Fruit fly (Drosophila melanogaster): Measurements from ENCODE around the gene bc10.

The bc10 gene

dm6 chr3L:5548524-5549084 is 16.4 kb upstream of the bc10 start (continued):
- peak; percentile 34 for TF ChIP-seq CG12769 (tag; optimal IDR thresholded peaks at IDR 0.05)
- no peak for TF ChIP-seq ham (GFP tag; IDR thresholded peaks at IDR 0.05)
- no peak for TF ChIP-seq Eip74EF (GFP tag; optimal IDR thresholded peaks at IDR 0.05)
- peak; percentile 93 for TF ChIP-seq Blimp-1 (GFP tag; optimal IDR thresholded peaks at IDR 0.05)
- no peak for TF ChIP-seq her (GFP tag; optimal IDR thresholded peaks at IDR 0.05)
- no peak for TF ChIP-seq sqz (GFP tag; optimal IDR thresholded peaks at IDR 0.05)
- no peak for TF ChIP-seq CG6854 (GFP tag; optimal IDR thresholded peaks at IDR 0.05)
- 0 out of 4 replicates have a peak, but pooled peaks have one; percentile 22 for TF ChIP-seq chinmo (GFP tag; IDR thresholded peaks at IDR 0.05; ENCODE audit: partially characterized antibody)
- no peak for TF ChIP-seq Rfx (GFP tag; IDR thresholded peaks at IDR 0.05)
- TF ChIP-seq Lim3 (GFP tag; IDR thresholded peaks at IDR 0.05), result no peak
- no peak for TF ChIP-seq BEAF-32 (GFP tag; optimal IDR thresholded peaks at IDR 0.05)
- peak; percentile 50 for TF ChIP-seq abd-A (tag; optimal IDR thresholded peaks at IDR 0.05)
- TF ChIP-seq CG14860 (GFP tag; IDR thresholded peaks at IDR 0.05; ENCODE audit: partially characterized antibody), result no peak
- no peak for TF ChIP-seq CG5953 (GFP tag; IDR thresholded peaks at IDR 0.05)
- no peak for TF ChIP-seq Awh (GFP tag; IDR thresholded peaks at IDR 0.05)
- peak; percentile 31 for TF ChIP-seq CG15269 (tag; optimal IDR thresholded peaks at IDR 0.05)
- TF ChIP-seq CG2678 (tag; optimal IDR thresholded peaks at IDR 0.05), result no peak
- TF ChIP-seq eve (GFP tag; optimal IDR thresholded peaks at IDR 0.05), result no peak
- no peak for TF ChIP-seq Hr78 (GFP tag; optimal IDR thresholded peaks at IDR 0.05)
- no peak for TF ChIP-seq insv (GFP tag; optimal IDR thresholded peaks at IDR 0.05)
- TF ChIP-seq CG9932 (GFP tag; IDR thresholded peaks at IDR 0.05), result no peak
- TF ChIP-seq Spps (tag; optimal IDR thresholded peaks at IDR 0.05), result no peak
- no peak for TF ChIP-seq PHDP (tag; optimal IDR thresholded peaks at IDR 0.05)
- TF ChIP-seq CG3065 (GFP tag; optimal IDR thresholded peaks at IDR 0.05), result no peak
- TF ChIP-seq Ets65A (GFP tag), result peak; percentile 47
- TF ChIP-seq Pdp1 (GFP tag; optimal IDR thresholded peaks at IDR 0.05), result peak in 1 of 2 experiments; percentile 67
- peak; percentile 68 for TF ChIP-seq grn (GFP tag; optimal IDR thresholded peaks at IDR 0.05)
- TF ChIP-seq CG32767 (GFP tag; IDR thresholded peaks at IDR 0.05), result no peak

- TF ChIP-seq Bdp1 (GFP tag; optimal IDR thresholded peaks at IDR 0.05) (no peak), CG15011 (GFP tag; optimal IDR thresholded peaks at IDR 0.05) (no peak), chinmo (GFP tag; IDR thresholded peaks at IDR 0.05; ENCODE audit: partially characterized antibody) (peak; percentile 82; the same call in 3 of the 4 replicates), Lhr (GFP tag; optimal IDR thresholded peaks at IDR 0.05) (no peak), CG12769 (tag; optimal IDR thresholded peaks at IDR 0.05) (peak; percentile 14), insv (GFP tag; optimal IDR thresholded peaks at IDR 0.05) (no peak), seq (GFP tag; IDR thresholded peaks at IDR 0.05) (no peak), jing (GFP tag; optimal IDR thresholded peaks at IDR 0.05) (no peak), ewg (GFP tag; optimal IDR thresholded peaks at IDR 0.05) (no peak), ems (GFP tag; optimal IDR thresholded peaks at IDR 0.05) (no peak), Adf1 (GFP tag; IDR thresholded peaks at IDR 0.05) (no peak), CG7372 (GFP tag; IDR thresholded peaks at IDR 0.05) (0 out of 2 replicates have a peak, but pooled peaks have one; percentile 18), Med (GFP tag) (peak; percentile 44), vvl (GFP tag; IDR thresholded peaks at IDR 0.05) (0 out of 2 replicates have a peak, but pooled peaks have one; percentile 31), Nf-YA (GFP tag; IDR thresholded peaks at IDR 0.05) (no peak), nom (GFP tag; optimal IDR thresholded peaks at IDR 0.05) (peak; percentile 92), Neu2 (GFP tag; optimal IDR thresholded peaks at IDR 0.05; ENCODE audit: borderline replicate concordance) (no peak), CG8478 (optimal IDR thresholded peaks at IDR 0.05) (no peak), CG4730 (GFP tag; IDR thresholded peaks at IDR 0.05) (no peak), CG30431 (GFP tag; optimal IDR thresholded peaks at IDR 0.05) (no peak), z (GFP tag; IDR thresholded peaks at IDR 0.05) (peak; percentile 83), abd-A (tag; optimal IDR thresholded peaks at IDR 0.05) (peak; percentile 68), sd (tag; optimal IDR thresholded peaks at IDR 0.05) (peak; percentile 76), Trl (optimal IDR thresholded peaks at IDR 0.05) (peak in 1 of 2 experiments; percentile 38), Trl (GFP tag; optimal IDR thresholded peaks at IDR 0.05) (no peak), CG6175 (GFP tag; IDR thresholded peaks at IDR 0.05) (no peak)
Measured at dm6 chr3L:5551087-5551486, 13.9 kb upstream of the bc10 start, which contains the start of gene frm. frm (minus strand) TSS chr3L:5551159.
